Worm (Caenorhabditis elegans) whole organism, late embryonic: ENCODE measurements around the gene F16G10.3.

ENCODE experiments used
- C08G9.2 ChIP-seq: sonication (generic microtip); optimal IDR thresholded peaks from 2 replicates; lab custom pipeline; 2016; ENCODE audit warnings: mild to moderate bottlenecking, missing genetic modification characterization, moderate library complexity, missing compliant biosample characterization
- K09A11.1 ChIP-seq: sonication (generic microtip); optimal IDR thresholded peaks from 2 replicates; lab custom pipeline; 2017; ENCODE audit warnings: antibody characterized with exemption, mild to moderate bottlenecking, missing genetic modification characterization, missing compliant biosample characterization; ENCODE audit not compliant: insufficient read depth
- Y22D7AL.16 ChIP-seq: sonication (generic microtip); optimal IDR thresholded peaks from 2 replicates; lab custom pipeline; 2016; ENCODE audit warnings: missing genetic modification characterization, missing compliant biosample characterization
- ahr-1 ChIP-seq: sonication (generic microtip); optimal IDR thresholded peaks from 2 replicates; lab custom pipeline; 2016; ENCODE audit warnings: missing genetic modification characterization, missing compliant biosample characterization
- ceh-14 ChIP-seq: sonication (generic microtip); optimal IDR thresholded peaks from 2 replicates; lab custom pipeline; 2016; ENCODE audit warnings: missing genotype, missing genetic modification characterization, missing compliant biosample characterization
- ceh-19 ChIP-seq: fragments of 200-800 bp; sonication (Bioruptor generic); optimal IDR thresholded peaks from 2 replicates; lab custom pipeline; 2018; ENCODE audit warnings: mild to moderate bottlenecking, missing genetic modification characterization, missing compliant biosample characterization
- ceh-24 ChIP-seq: sonication (generic microtip); optimal IDR thresholded peaks from 2 replicates; lab custom pipeline; 2016; ENCODE audit warnings: mild to moderate bottlenecking, missing genetic modification characterization, missing compliant biosample characterization
- ceh-30 ChIP-seq: fragments of 150-350 bp; optimal IDR thresholded peaks from 2 replicates; lab custom pipeline; 2014; ENCODE audit warnings: missing biosample characterization, missing genetic modification characterization
- ceh-48 ChIP-seq: sonication (generic microtip); optimal IDR thresholded peaks from 2 replicates; lab custom pipeline; 2016; ENCODE audit warnings: missing genetic modification characterization, inconsistent platforms, missing compliant biosample characterization
- ceh-9 ChIP-seq: sonication (generic microtip); optimal IDR thresholded peaks from 2 replicates; lab custom pipeline; 2016; ENCODE audit warnings: mild to moderate bottlenecking, missing genetic modification characterization, inconsistent platforms, missing compliant biosample characterization
- che-1 ChIP-seq: sonication (generic microtip); optimal IDR thresholded peaks from 2 replicates; lab custom pipeline; 2016; ENCODE audit warnings: mild to moderate bottlenecking, missing genetic modification characterization, missing compliant biosample characterization
- ets-4 ChIP-seq: sonication (generic microtip); optimal IDR thresholded peaks from 2 replicates; lab custom pipeline; 2016; ENCODE audit warnings: missing genetic modification characterization, missing compliant biosample characterization
- fax-1 ChIP-seq: sonication (generic microtip); optimal IDR thresholded peaks from 2 replicates; lab custom pipeline; 2016; ENCODE audit warnings: missing genotype, missing genetic modification characterization, missing compliant biosample characterization
- fkh-10 ChIP-seq: fragments of 150-350 bp; optimal IDR thresholded peaks from 2 replicates; lab custom pipeline; 2014; ENCODE audit warnings: missing biosample characterization, missing genetic modification reagents, missing genetic modification characterization
- hlh-13 ChIP-seq: fragments of 200-800 bp; sonication (Bioruptor generic); optimal IDR thresholded peaks from 2 replicates; lab custom pipeline; 2018; ENCODE audit warnings: mild to moderate bottlenecking, missing genetic modification characterization, missing compliant biosample characterization
- hlh-30 ChIP-seq: sonication (generic microtip); optimal IDR thresholded peaks from 2 replicates; lab custom pipeline; 2017; ENCODE audit warnings: antibody characterized with exemption, missing genetic modification characterization, missing compliant biosample characterization; ENCODE audit not compliant: insufficient read depth
- hlh-6 ChIP-seq: sonication (generic microtip); optimal IDR thresholded peaks from 2 replicates; lab custom pipeline; 2016; ENCODE audit warnings: missing genotype, missing genetic modification characterization, missing compliant biosample characterization
- lim-6 ChIP-seq: sonication (generic microtip); optimal IDR thresholded peaks from 2 replicates; lab custom pipeline; 2016; ENCODE audit warnings: missing genetic modification characterization, missing compliant biosample characterization
- mec-3 ChIP-seq: sonication (generic microtip); optimal IDR thresholded peaks from 2 replicates; lab custom pipeline; 2016; ENCODE audit warnings: borderline replicate concordance, missing genetic modification characterization, missing compliant biosample characterization
- npax-4 ChIP-seq: sonication (generic microtip); optimal IDR thresholded peaks from 2 replicates; lab custom pipeline; 2016; ENCODE audit warnings: missing genetic modification characterization, missing compliant biosample characterization
- odd-2 ChIP-seq: sonication (generic microtip); optimal IDR thresholded peaks from 2 replicates; lab custom pipeline; 2017; ENCODE audit warnings: antibody characterized with exemption, mild to moderate bottlenecking, missing genetic modification characterization, missing compliant biosample characterization
- pag-3 ChIP-seq: sonication (generic microtip); optimal IDR thresholded peaks from 2 replicates; lab custom pipeline; 2016; ENCODE audit warnings: missing compliant biosample characterization, missing genetic modification characterization, borderline replicate concordance
- pat-9 ChIP-seq: fragments of 200-800 bp; sonication (Bioruptor generic); optimal IDR thresholded peaks from 2 replicates; lab custom pipeline; 2018; ENCODE audit warnings: mild to moderate bottlenecking, missing genetic modification characterization, moderate library complexity, missing compliant biosample characterization
- pha-4 ChIP-seq: fragments of 150-350 bp; optimal IDR thresholded peaks from 2 replicates; lab custom pipeline; 2018; ENCODE audit warnings: missing biosample characterization, missing genetic modification reagents, missing genetic modification characterization
- pros-1 ChIP-seq: fragments of 150-350 bp; optimal IDR thresholded peaks from 2 replicates; lab custom pipeline; 2014; ENCODE audit warnings: missing biosample characterization, missing genetic modification reagents, missing genetic modification characterization
- rnt-1 ChIP-seq: sonication (generic microtip); optimal IDR thresholded peaks from 2 replicates; lab custom pipeline; 2016; ENCODE audit warnings: missing genetic modification characterization, missing compliant biosample characterization
- sox-2 ChIP-seq: fragments of 200-800 bp; sonication (Bioruptor generic); IDR thresholded peaks from 2 replicates; pipeline ENCODE4 v1.3.6; 2022; ENCODE audit warnings: missing genetic modification reagents, missing genetic modification characterization, missing compliant biosample characterization
- sox-4 ChIP-seq: sonication (generic microtip); optimal IDR thresholded peaks from 2 replicates; lab custom pipeline; 2017; ENCODE audit warnings: mild to moderate bottlenecking, missing genetic modification characterization, inconsistent platforms, missing compliant biosample characterization
- syd-9 ChIP-seq: sonication (generic microtip); optimal IDR thresholded peaks from 2 replicates; lab custom pipeline; 2016; ENCODE audit warnings: mild to moderate bottlenecking, missing genetic modification characterization, moderate library complexity, missing compliant biosample characterization
- tbx-2 ChIP-seq: sonication (generic microtip); optimal IDR thresholded peaks from 2 replicates; lab custom pipeline; 2016; ENCODE audit warnings: missing genetic modification characterization, missing compliant biosample characterization
- tbx-7 ChIP-seq: sonication (generic microtip); optimal IDR thresholded peaks from 2 replicates; lab custom pipeline; 2016; ENCODE audit warnings: missing genotype, missing genetic modification characterization, missing compliant biosample characterization
- unc-55 ChIP-seq: sonication (generic microtip); optimal IDR thresholded peaks from 2 replicates; lab custom pipeline; 2017; ENCODE audit warnings: missing biosample characterization, missing genetic modification reagents, missing genetic modification characterization
- unc-86 ChIP-seq: sonication (generic microtip); optimal IDR thresholded peaks from 2 replicates; lab custom pipeline; 2016; ENCODE audit warnings: missing genetic modification characterization, missing compliant biosample characterization
- zip-5 ChIP-seq: sonication (generic microtip); optimal IDR thresholded peaks from 2 replicates; lab custom pipeline; 2016; ENCODE audit warnings: missing genetic modification characterization, missing compliant biosample characterization

The F16G10.3 gene

ce11 chrII:2328963-2329442 is 43.2 kb upstream of the F16G10.3 start, which contains the start of the genes ZK1240.8 and ZK1240.1:
Gene ZK1240.8, minus strand, starts transcription at chrII:2329063.
Gene ZK1240.1, plus strand, starts transcription at chrII:2329392.
- TF ChIP-seq mec-3 (tag; lab: Kevin White, UChicago) = no peak
- TF ChIP-seq hlh-13 (GFP tag; lab: Kevin White, UChicago) = no peak
- no peak for TF ChIP-seq pag-3 (tag; lab: Kevin White, UChicago)
- no peak for TF ChIP-seq Y22D7AL.16 (tag; lab: Kevin White, UChicago)
- no peak for TF ChIP-seq hlh-30 (tag; lab: Kevin White, UChicago)
- no peak for TF ChIP-seq unc-55 (GFP tag; lab: Kevin White, UChicago)
- no peak for TF ChIP-seq pha-4 (tag; lab: Kevin White, UChicago)
- TF ChIP-seq rnt-1 = no peak
- no peak for TF ChIP-seq unc-86
- TF ChIP-seq K09A11.1 = no peak
- TF ChIP-seq sox-2 = no peak
- no peak for TF ChIP-seq tbx-2 (tag; lab: Kevin White, UChicago)
- TF ChIP-seq sox-4 (tag; lab: Kevin White, UChicago) = no peak
- TF ChIP-seq zip-5 = no peak
- no peak for TF ChIP-seq hlh-6
- no peak for TF ChIP-seq ceh-24 (tag; lab: Kevin White, UChicago)
- no peak for TF ChIP-seq fax-1 (tag; lab: Kevin White, UChicago)
- TF ChIP-seq, all 69 proteins: peak for 0

ce11 chrII:2330462-2330861 is 41.7 kb upstream of the F16G10.3 start:
- TF ChIP-seq syd-9 (no peak), ceh-9 (tag; lab: Kevin White, UChicago) (no peak), ceh-19 (GFP tag; lab: Kevin White, UChicago) (no peak), tbx-7 (tag; lab: Kevin White, UChicago) (no peak), ceh-30 (no peak), odd-2 (tag; lab: Kevin White, UChicago) (no peak), sox-2 (no peak), ceh-24 (tag; lab: Kevin White, UChicago) (no peak), npax-4 (no peak)

- no peak for TF ChIP-seq Y22D7AL.16 (tag; lab: Kevin White, UChicago)
- no peak for TF ChIP-seq ceh-48 (tag; lab: Kevin White, UChicago)
- no peak for TF ChIP-seq unc-55 (GFP tag; lab: Kevin White, UChicago)
- no peak for TF ChIP-seq pros-1 (tag; lab: Kevin White, UChicago)
- TF ChIP-seq mec-3 (tag; lab: Kevin White, UChicago) = no peak
- TF ChIP-seq lim-6 (tag; lab: Kevin White, UChicago) = no peak
- TF ChIP-seq ets-4 (tag; lab: Kevin White, UChicago) = no peak
- TF ChIP-seq zip-5 = no peak
- TF ChIP-seq C08G9.2 = no peak
- no peak for TF ChIP-seq che-1 (tag; lab: Kevin White, UChicago)
- no peak for TF ChIP-seq npax-4
- TF ChIP-seq syd-9 = no peak
- TF ChIP-seq sox-2 = no peak
Measured at ce11 chrII:2332220-2332619, 40.0 kb upstream of the F16G10.3 start, which contains the start of gene F43C11.8. Gene F43C11.8, plus strand, starts transcription at chrII:2332520.

- TF ChIP-seq pat-9 (tag; lab: Kevin White, UChicago) = no peak
- no peak for TF ChIP-seq tbx-2 (tag; lab: Kevin White, UChicago)
- TF ChIP-seq ceh-30 = no peak
- TF ChIP-seq lim-6 (tag; lab: Kevin White, UChicago) = no peak
- TF ChIP-seq sox-4 (tag; lab: Kevin White, UChicago) = no peak
- TF ChIP-seq hlh-6 = no peak
- TF ChIP-seq sox-2 = no peak
- TF ChIP-seq ets-4 (tag; lab: Kevin White, UChicago) = no peak
- no peak for TF ChIP-seq fkh-10
- no peak for TF ChIP-seq rnt-1
- TF ChIP-seq unc-86 = no peak
- no peak for TF ChIP-seq npax-4
- no peak for TF ChIP-seq ahr-1 (tag; lab: Kevin White, UChicago)
- no peak for TF ChIP-seq tbx-7 (tag; lab: Kevin White, UChicago)
- TF ChIP-seq ceh-14 (tag; lab: Kevin White, UChicago) = no peak
Measured at ce11 chrII:2335572-2335971, 36.6 kb upstream of the F16G10.3 start, which contains the start of gene F43C11.7. Gene F43C11.7, plus strand, starts transcription at chrII:2335897.
